Worm (Caenorhabditis elegans): ENCODE data around the gene twk-39.

DNA sequence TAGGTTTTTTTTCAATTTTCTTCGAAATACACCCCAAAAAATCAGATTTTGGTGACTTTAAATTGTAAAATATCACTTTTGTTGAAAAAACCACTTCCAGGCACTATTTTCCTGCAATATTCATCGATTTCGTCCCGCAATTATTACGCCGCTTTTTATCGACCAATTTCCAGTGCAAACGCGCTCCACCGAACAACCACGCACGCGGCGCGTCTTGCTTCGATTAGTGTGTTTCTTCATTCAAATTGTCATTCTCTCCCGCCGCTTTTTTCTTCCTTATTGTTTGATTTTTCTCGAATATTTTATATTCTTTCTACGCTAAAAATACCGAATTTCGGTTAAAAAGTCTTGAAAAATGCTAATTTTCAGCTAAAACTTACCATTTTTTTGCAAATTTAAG lies 30.1 kb downstream of the twk-39 start:
- TF ChIP-seq ztf-4 (tag; optimal IDR thresholded peaks at IDR 0.05) (no peak), elt-1 (tag; optimal IDR thresholded peaks at IDR 0.05) (no peak), sma-3 (GFP tag; optimal IDR thresholded peaks at IDR 0.05) (peak; percentile 53)

All from whole organism, L2 larva.